Worm (Caenorhabditis elegans) whole organism, L2 larva: ENCODE results near the gene acp-2.

ENCODE experiments used
- C34F6.9 ChIP-seq: fragments of 150-350 bp; optimal IDR thresholded peaks from 2 replicates; lab custom pipeline; 2014; ENCODE audit warnings: missing biosample characterization, missing genetic modification characterization
- F13H6.1 ChIP-seq: sonication (generic microtip); optimal IDR thresholded peaks from 2 replicates; lab custom pipeline; 2016; ENCODE audit warnings: missing genetic modification characterization, missing compliant biosample characterization
- R02D3.7 ChIP-seq: fragments of 150-350 bp; optimal IDR thresholded peaks from 2 replicates; lab custom pipeline; 2014; ENCODE audit warnings: missing biosample characterization, missing genetic modification characterization
- Y55F3AM.14 ChIP-seq: fragments of 200-800 bp; sonication (Bioruptor generic); optimal IDR thresholded peaks from 2 replicates; lab custom pipeline; 2018; ENCODE audit warnings: mild to moderate bottlenecking, missing genetic modification characterization, missing compliant biosample characterization
- ZK546.5 ChIP-seq: sonication (generic microtip); optimal IDR thresholded peaks from 2 replicates; lab custom pipeline; 2017; ENCODE audit warnings: missing biosample characterization, missing genetic modification characterization
- alr-1 ChIP-seq: fragments of 150-350 bp; optimal IDR thresholded peaks from 2 replicates; lab custom pipeline; 2014; ENCODE audit warnings: missing biosample characterization, missing genetic modification characterization
- ama-1 ChIP-seq: fragments of 150-350 bp; optimal IDR thresholded peaks from 2 replicates; lab custom pipeline; 2018; ENCODE audit warnings: inconsistent platforms
- blmp-1 ChIP-seq: sonication (generic microtip); optimal IDR thresholded peaks from 2 replicates; lab custom pipeline; 2017; ENCODE audit warnings: missing genetic modification characterization, mild to moderate bottlenecking, missing compliant biosample characterization, antibody characterized with exemption, moderate library complexity; ENCODE audit not compliant: insufficient read depth
- ceh-16 ChIP-seq: fragments of 150-350 bp; optimal IDR thresholded peaks from 2 replicates; lab custom pipeline; 2014; ENCODE audit warnings: missing biosample characterization, missing genetic modification characterization
- ceh-82 ChIP-seq: fragments of 150-350 bp; optimal IDR thresholded peaks from 2 replicates; lab custom pipeline; 2014; ENCODE audit warnings: missing biosample characterization, missing genetic modification characterization
- crh-2 ChIP-seq: sonication (generic microtip); optimal IDR thresholded peaks from 2 replicates; lab custom pipeline; 2017; ENCODE audit warnings: missing biosample characterization, missing genetic modification characterization
- egl-27 ChIP-seq: sonication (generic microtip); optimal IDR thresholded peaks from 3 replicates; lab custom pipeline; 2017; ENCODE audit warnings: missing biosample characterization, missing genetic modification reagents, missing genetic modification characterization
- elt-1 ChIP-seq: fragments of 150-350 bp; optimal IDR thresholded peaks from 2 replicates; lab custom pipeline; 2014; ENCODE audit warnings: missing biosample characterization, missing genetic modification characterization
- elt-3 ChIP-seq: sonication (generic microtip); optimal IDR thresholded peaks from 2 replicates; lab custom pipeline; 2017; ENCODE audit warnings: missing biosample characterization, missing genetic modification characterization
- fos-1 ChIP-seq: fragments of 150-350 bp; optimal IDR thresholded peaks from 2 replicates; lab custom pipeline; 2014; ENCODE audit warnings: missing biosample characterization, missing genetic modification characterization
- lin-13 ChIP-seq: fragments of 150-350 bp; optimal IDR thresholded peaks from 2 replicates; lab custom pipeline; 2014; ENCODE audit warnings: missing biosample characterization, missing genetic modification reagents, missing genetic modification characterization
- lin-39 ChIP-seq: fragments of 150-350 bp; optimal IDR thresholded peaks from 2 replicates; lab custom pipeline; 2014; ENCODE audit warnings: missing biosample characterization, missing genetic modification reagents, missing genetic modification characterization
- lsy-2 ChIP-seq, 2 experiments: fragments of 150-350 bp in 1 of 2; sonication (generic microtip) in 1 of 2; optimal IDR thresholded peaks; 2 replicates each; lab custom pipeline; 2014 to 2017; ENCODE audit warnings: missing biosample characterization in 2 of 2, missing genetic modification characterization in 2 of 2
- mab-5 ChIP-seq: fragments of 150-350 bp; optimal IDR thresholded peaks from 2 replicates; lab custom pipeline; 2014; ENCODE audit warnings: missing biosample characterization, missing genetic modification characterization
- mbf-1 ChIP-seq: sonication (generic microtip); optimal IDR thresholded peaks from 2 replicates; lab custom pipeline; 2017; ENCODE audit warnings: missing biosample characterization, missing genetic modification characterization
- mdl-1 ChIP-seq, 2 experiments: fragments of 150-350 bp in 1 of 2; sonication (generic microtip) in 1 of 2; optimal IDR thresholded peaks; 2 replicates each; lab custom pipeline; 2017; ENCODE audit warnings: missing biosample characterization in 2 of 2, missing genetic modification characterization in 2 of 2
- nhr-10 ChIP-seq: sonication (generic microtip); optimal IDR thresholded peaks from 2 replicates; lab custom pipeline; 2017; ENCODE audit warnings: missing biosample characterization, missing genetic modification characterization
- nhr-11 ChIP-seq: fragments of 150-350 bp; optimal IDR thresholded peaks from 2 replicates; lab custom pipeline; 2014; ENCODE audit warnings: missing biosample characterization, missing genetic modification characterization
- nhr-12 ChIP-seq: fragments of 150-350 bp; optimal IDR thresholded peaks from 2 replicates; lab custom pipeline; 2014; ENCODE audit warnings: missing biosample characterization, missing genetic modification characterization
- nhr-129 ChIP-seq: fragments of 150-350 bp; optimal IDR thresholded peaks from 2 replicates; lab custom pipeline; 2014; ENCODE audit warnings: missing biosample characterization, missing genetic modification characterization
- nhr-21 ChIP-seq: fragments of 150-350 bp; optimal IDR thresholded peaks from 2 replicates; lab custom pipeline; 2014; ENCODE audit warnings: missing biosample characterization, missing genetic modification characterization
- nhr-25 ChIP-seq: fragments of 150-350 bp; sonication (generic microtip); optimal IDR thresholded peaks from 3 replicates; lab custom pipeline; 2014; ENCODE audit warnings: missing biosample characterization, missing genetic modification characterization
- nhr-6 ChIP-seq: fragments of 150-350 bp; optimal IDR thresholded peaks from 2 replicates; lab custom pipeline; 2014; ENCODE audit warnings: missing biosample characterization, missing genetic modification characterization
- peb-1 ChIP-seq: fragments of 150-350 bp; optimal IDR thresholded peaks from 2 replicates; lab custom pipeline; 2014; ENCODE audit warnings: missing biosample characterization, missing genetic modification characterization
- skn-1 ChIP-seq: sonication (generic microtip); optimal IDR thresholded peaks from 2 replicates; lab custom pipeline; 2017; ENCODE audit warnings: missing biosample characterization, missing genetic modification characterization
- sma-9 ChIP-seq, 2 experiments: fragments of 150-350 bp in 1 of 2; sonication (generic microtip) in 1 of 2; optimal IDR thresholded peaks; 2 replicates each; lab custom pipeline; 2014 to 2016; ENCODE audit warnings: missing genetic modification characterization in 2 of 2, mild to moderate bottlenecking in 1 of 2, missing biosample characterization in 1 of 2, missing compliant biosample characterization in 1 of 2, missing genetic modification reagents in 1 of 2, moderate library complexity in 1 of 2
- unc-39 ChIP-seq: fragments of 150-350 bp; optimal IDR thresholded peaks from 2 replicates; lab custom pipeline; 2014; ENCODE audit warnings: missing biosample characterization, missing genetic modification characterization
- unc-55 ChIP-seq: fragments of 150-350 bp; sonication (generic microtip); optimal IDR thresholded peaks from 3 replicates; lab custom pipeline; 2014; ENCODE audit warnings: missing biosample characterization, missing genetic modification reagents, missing genetic modification characterization
- unc-62 ChIP-seq: fragments of 150-350 bp; optimal IDR thresholded peaks from 2 replicates; lab custom pipeline; 2014; ENCODE audit warnings: missing biosample characterization, missing genetic modification reagents, missing genetic modification characterization
- ztf-1 ChIP-seq: fragments of 200-800 bp; sonication (Bioruptor generic); conservative IDR thresholded peaks from 2 replicates; pipeline ENCODE4 v1.3.6; 2022; ENCODE audit warnings: missing genetic modification characterization, missing compliant biosample characterization
- ztf-11 ChIP-seq: sonication (generic microtip); optimal IDR thresholded peaks from 2 replicates; lab custom pipeline; 2017; ENCODE audit warnings: missing biosample characterization, missing genetic modification characterization
- ztf-4 ChIP-seq: fragments of 150-350 bp; optimal IDR thresholded peaks from 2 replicates; lab custom pipeline; 2014; ENCODE audit warnings: missing biosample characterization, missing genetic modification characterization

Gene acp-2

DNA sequence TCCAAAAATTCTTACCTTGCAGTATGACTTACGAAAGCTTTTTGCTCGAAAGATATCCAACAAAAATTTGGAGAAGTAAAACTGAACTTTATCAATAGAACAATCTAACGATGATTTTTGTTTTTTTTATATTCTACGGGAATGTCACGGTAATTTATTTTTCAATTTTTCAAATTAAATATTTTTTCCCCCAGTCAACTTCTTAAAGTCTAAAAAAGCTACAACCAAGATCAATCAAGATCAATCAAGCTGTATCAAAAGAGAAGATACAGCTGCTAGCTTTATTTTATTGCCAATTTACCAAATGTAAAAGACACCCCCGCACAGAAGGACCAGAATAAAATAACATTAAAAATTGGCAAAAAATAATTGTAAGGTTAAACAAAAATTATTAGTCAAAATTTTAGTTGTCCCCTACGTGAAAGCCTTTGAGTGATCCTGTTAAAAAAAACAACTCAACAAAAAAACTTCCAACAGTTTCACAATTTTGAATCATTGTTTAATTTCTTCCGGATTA lies 43.5 kb upstream of the acp-2 start, which contains the start of the genes M05D6.1 and M05D6.3:
Gene M05D6.1 (minus strand): TSS at position 101 of the 517 bp plus-strand sequence.
Gene M05D6.3 (plus strand): TSS at position 467 of the 517 bp plus-strand sequence.
- TF ChIP-seq unc-55 (GFP tag; lab: Kevin White, UChicago): no peak
- no peak for TF ChIP-seq ceh-16 (tag; lab: Kevin White, UChicago)
- TF ChIP-seq ztf-11 (tag; lab: Kevin White, UChicago): no peak
- TF ChIP-seq mab-5: no peak
- TF ChIP-seq ztf-4 (tag; lab: Kevin White, UChicago): no peak
- TF ChIP-seq R02D3.7: no peak
- TF ChIP-seq ZK546.5 (tag; lab: Kevin White, UChicago): no peak
- TF ChIP-seq ama-1 (lab: Kevin White, UChicago): no peak
- no peak for TF ChIP-seq skn-1 (tag; lab: Kevin White, UChicago)
- no peak for TF ChIP-seq F13H6.1
- no peak for TF ChIP-seq peb-1 (tag; lab: Kevin White, UChicago)
- no peak for TF ChIP-seq Y55F3AM.14 (GFP tag; lab: Kevin White, UChicago)
- no peak for TF ChIP-seq mdl-1 (tag; optimal IDR thresholded peaks at IDR 0.05; lab: Kevin White, UChicago)
- TF ChIP-seq nhr-11 (tag; lab: Kevin White, UChicago): no peak
- TF ChIP-seq ztf-1 (GFP tag; lab: Robert Waterston, UW): no peak
- no peak for TF ChIP-seq fos-1

DNA sequence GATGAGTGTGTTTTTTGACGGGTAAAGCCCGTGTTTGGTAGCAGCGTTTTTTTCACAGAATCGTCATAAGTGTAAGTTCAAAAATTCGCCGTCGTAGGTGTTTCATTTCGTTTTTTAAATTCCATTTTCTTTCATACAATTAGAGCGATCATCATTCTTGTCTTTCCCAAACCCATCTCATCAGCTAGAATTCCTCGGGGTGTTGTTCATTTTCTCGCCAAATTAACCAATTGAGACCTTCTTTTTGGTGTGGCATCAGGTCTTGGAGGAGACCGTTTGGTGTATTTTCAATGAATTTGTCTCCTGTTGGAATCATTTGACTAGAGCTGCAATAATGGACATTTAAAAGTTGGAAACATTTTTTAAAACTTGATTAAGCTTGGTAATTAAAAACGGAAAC lies 41.1 kb upstream of the acp-2 start:
- TF ChIP-seq nhr-12: no peak
- TF ChIP-seq mbf-1 (tag; lab: Kevin White, UChicago): no peak
- no peak for TF ChIP-seq nhr-21
- no peak for TF ChIP-seq skn-1 (tag; lab: Kevin White, UChicago)
- TF ChIP-seq ztf-1 (GFP tag; lab: Robert Waterston, UW): no peak

DNA sequence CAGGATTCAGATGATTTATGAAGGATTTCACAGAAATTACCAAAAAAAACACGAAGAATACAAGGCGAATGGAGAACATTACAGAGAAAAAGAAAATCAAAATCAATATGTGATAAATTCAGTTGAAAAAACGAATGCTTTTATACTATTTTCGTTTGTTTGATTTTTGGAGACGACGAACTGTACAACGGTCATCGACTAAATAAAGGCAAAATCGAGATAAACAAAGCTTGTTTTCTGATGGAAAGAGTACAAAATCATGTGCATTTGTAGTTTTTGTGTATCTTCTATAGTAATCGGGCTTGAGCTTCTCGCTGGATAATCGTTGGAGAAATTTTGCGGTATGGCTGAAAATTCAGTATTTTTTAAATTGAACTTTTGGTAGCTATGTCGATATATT lies 39.3 kb upstream of the acp-2 start, which contains the start of gene M05D6.8:
Gene M05D6.8 (minus strand): TSS at position 101 of the 400 bp plus-strand sequence.
- no peak for TF ChIP-seq fos-1
- no peak for TF ChIP-seq ztf-1 (GFP tag; lab: Robert Waterston, UW)
- TF ChIP-seq skn-1 (tag; lab: Kevin White, UChicago): no peak
- no peak for TF ChIP-seq lin-13 (GFP tag; lab: Kevin White, UChicago)
- TF ChIP-seq egl-27 (tag; lab: Kevin White, UChicago): no peak

DNA sequence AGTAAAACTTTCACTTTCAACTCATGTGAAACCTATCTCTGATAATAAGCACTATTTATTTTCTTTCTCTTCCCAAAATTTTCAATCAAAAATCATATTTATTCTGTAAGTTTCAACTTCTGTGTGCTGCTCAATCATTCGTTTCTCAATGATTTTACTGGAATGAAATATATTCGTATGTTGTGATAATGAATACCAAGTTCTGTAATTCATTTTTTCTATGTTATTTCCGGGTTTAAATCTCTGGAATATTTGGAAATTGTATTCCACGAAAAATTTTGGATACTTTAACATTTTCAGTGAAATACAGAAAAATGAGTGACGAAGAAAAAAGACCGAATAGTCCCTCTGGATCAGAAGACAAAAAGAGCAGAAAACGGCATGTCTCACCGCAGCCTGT lies 36.0 kb upstream of the acp-2 start, which contains the start of gene M05D6.2:
Gene M05D6.2 (plus strand): TSS at position 301 of the 400 bp plus-strand sequence.
- TF ChIP-seq crh-2 (tag; lab: Kevin White, UChicago): no peak
- TF ChIP-seq nhr-10 (tag; lab: Kevin White, UChicago): no peak
- TF ChIP-seq nhr-25 (tag; lab: Kevin White, UChicago): no peak
- TF ChIP-seq unc-39: no peak
- TF ChIP-seq ZK546.5 (tag; lab: Kevin White, UChicago): no peak
- TF ChIP-seq elt-1 (tag; lab: Kevin White, UChicago): no peak
- no peak for TF ChIP-seq R02D3.7
- no peak for TF ChIP-seq ama-1 (lab: Kevin White, UChicago)
- no peak for TF ChIP-seq fos-1
- no peak for TF ChIP-seq nhr-6 (tag; lab: Kevin White, UChicago)
- TF ChIP-seq alr-1 (tag; lab: Kevin White, UChicago): no peak
- TF ChIP-seq ceh-82 (tag; lab: Kevin White, UChicago): no peak

DNA sequence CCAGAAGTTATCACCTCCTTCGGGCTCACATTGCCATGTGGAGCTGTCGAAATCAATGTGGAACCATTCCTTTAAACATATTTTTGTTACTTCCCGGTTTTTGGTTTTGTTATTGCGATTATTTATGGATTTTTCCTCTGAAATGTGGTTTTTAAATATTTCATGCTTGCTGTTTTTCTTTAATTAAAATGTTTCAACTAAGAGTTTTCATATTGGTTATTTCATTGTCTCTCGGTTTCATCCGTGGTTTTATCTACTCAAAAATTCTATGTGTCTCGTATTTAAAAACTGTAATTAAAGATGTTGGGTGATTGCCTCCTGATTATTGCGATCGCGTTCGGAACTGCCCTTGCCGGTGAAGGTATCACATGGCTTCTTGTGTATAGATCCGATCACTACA lies 35.0 kb upstream of the acp-2 start, which contains the start of gene F22B5.10:
Gene F22B5.10 (plus strand): TSS at position 301 of the 400 bp plus-strand sequence.
- TF ChIP-seq unc-55 (GFP tag; lab: Kevin White, UChicago): no peak
- no peak for TF ChIP-seq mdl-1 (tag; optimal IDR thresholded peaks at IDR 0.05; lab: Kevin White, UChicago)
- TF ChIP-seq sma-9 (GFP tag; optimal IDR thresholded peaks at IDR 0.05; lab: Kevin White, UChicago): no peak
- no peak for TF ChIP-seq sma-9 (tag; optimal IDR thresholded peaks at IDR 0.05; lab: Kevin White, UChicago)

DNA sequence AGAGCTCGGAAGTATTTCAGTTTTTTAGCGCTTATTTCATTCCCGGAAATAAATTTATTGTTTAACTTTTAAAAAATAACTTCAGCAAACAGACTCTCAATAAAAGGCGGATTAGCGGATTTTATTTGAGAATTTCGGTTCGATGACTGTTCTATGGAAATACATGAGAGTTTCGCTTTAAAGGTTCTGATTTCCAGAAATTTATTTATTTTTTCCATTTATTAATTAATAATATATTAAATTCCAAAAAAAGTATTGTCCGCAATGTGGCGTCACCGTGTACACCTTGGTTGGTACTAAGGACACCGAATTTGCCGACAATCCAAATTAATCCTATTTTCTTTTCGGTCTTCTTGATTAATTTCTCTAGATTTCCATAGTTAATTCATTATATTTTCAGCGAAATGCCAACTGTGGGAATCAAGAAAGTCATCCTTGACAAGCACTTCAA lies 32.6 kb upstream of the acp-2 start, which contains the start of gene fars-3:
Gene fars-3 (plus strand): TSS at position 401 of the 451 bp plus-strand sequence.
- TF ChIP-seq lin-39 (no peak), peb-1 (tag; lab: Kevin White, UChicago) (no peak), elt-3 (tag; lab: Kevin White, UChicago) (no peak), nhr-21 (no peak), blmp-1 (no peak), C34F6.9 (tag; lab: Kevin White, UChicago) (peak; percentile 39), lsy-2 (tag; optimal IDR thresholded peaks at IDR 0.05; lab: Kevin White, UChicago) (peak in 1 of 2 experiments; percentile 49), ama-1 (lab: Kevin White, UChicago) (peak; percentile 26), skn-1 (tag; lab: Kevin White, UChicago) (no peak), ZK546.5 (tag; lab: Kevin White, UChicago) (no peak), nhr-129 (tag; lab: Kevin White, UChicago) (no peak), unc-62 (GFP tag; lab: Kevin White, UChicago) (no peak)
